Worm (Caenorhabditis elegans) whole organism, L1 larva: Measurements from ENCODE around the gene ceh-48.

Experiments
- C04F5.9 ChIP-seq: sonication (generic microtip); optimal IDR thresholded peaks from 2 replicates; lab custom pipeline; 2016; ENCODE audit warnings: missing genetic modification characterization, missing compliant biosample characterization
- C16A3.4 ChIP-seq: fragments of 150-350 bp; optimal IDR thresholded peaks from 2 replicates; lab custom pipeline; 2014; ENCODE audit warnings: missing biosample characterization, missing genetic modification characterization
- F16B12.6 ChIP-seq: fragments of 150-350 bp; optimal IDR thresholded peaks from 2 replicates; lab custom pipeline; 2014; ENCODE audit warnings: missing biosample characterization, missing genetic modification characterization
- Y116A8C.19 ChIP-seq: sonication (generic microtip); optimal IDR thresholded peaks from 2 replicates; lab custom pipeline; 2016; ENCODE audit warnings: missing compliant biosample characterization, missing genetic modification characterization, borderline replicate concordance
- blmp-1 ChIP-seq: fragments of 150-350 bp; optimal IDR thresholded peaks from 2 replicates; lab custom pipeline; 2014; ENCODE audit warnings: missing biosample characterization, missing genetic modification characterization
- ceh-63 ChIP-seq: fragments of 200-800 bp; sonication (Bioruptor generic); optimal IDR thresholded peaks from 2 replicates; lab custom pipeline; 2018; ENCODE audit warnings: mild to moderate bottlenecking, missing genetic modification characterization, missing compliant biosample characterization
- ceh-82 ChIP-seq, 3 experiments: fragments of 150-350 bp in 1 of 3; sonication (generic microtip) in 2 of 3; optimal IDR thresholded peaks; 2 replicates each; lab custom pipeline; 2014 to 2017; ENCODE audit warnings: missing biosample characterization in 3 of 3, missing genetic modification characterization in 3 of 3
- ceh-88 ChIP-seq: fragments of 200-800 bp; sonication (Bioruptor generic); IDR thresholded peaks from 2 replicates; pipeline ENCODE4 v1.3.6; 2022; ENCODE audit warnings: missing genetic modification characterization, missing compliant biosample characterization
- ceh-90 ChIP-seq: sonication (generic microtip); optimal IDR thresholded peaks from 2 replicates; lab custom pipeline; 2016; ENCODE audit warnings: missing genetic modification characterization, missing compliant biosample characterization
- ces-1 ChIP-seq: fragments of 150-350 bp; optimal IDR thresholded peaks from 2 replicates; lab custom pipeline; 2014; ENCODE audit warnings: missing biosample characterization, missing genetic modification reagents, missing genetic modification characterization
- efl-1 ChIP-seq, 4 experiments: fragments of 150-350 bp; optimal IDR thresholded peaks in 3 of 4; peaks in 1 of 4; 1 replicate in 1 of 4; 2 replicates in 3 of 4; lab custom pipeline; 2014; ENCODE audit warnings: missing biosample characterization in 2 of 4, missing genetic modification characterization in 2 of 4, missing genetic modification reagents in 2 of 4
- fkh-4 ChIP-seq: sonication (generic microtip); optimal IDR thresholded peaks from 2 replicates; lab custom pipeline; 2016; ENCODE audit warnings: missing compliant biosample characterization, missing genetic modification characterization, borderline replicate concordance
- fos-1 ChIP-seq: fragments of 150-350 bp; optimal IDR thresholded peaks from 2 replicates; lab custom pipeline; 2014; ENCODE audit warnings: missing biosample characterization, missing genetic modification characterization
- grh-1 ChIP-seq: fragments of 200-800 bp; sonication (Bioruptor generic); IDR thresholded peaks from 2 replicates; pipeline ENCODE4 v1.3.6; 2022; ENCODE audit warnings: missing genetic modification reagents, missing genetic modification characterization, missing compliant biosample characterization
- hlh-4 ChIP-seq: sonication (generic microtip); optimal IDR thresholded peaks from 2 replicates; lab custom pipeline; 2016; ENCODE audit warnings: mild to moderate bottlenecking, missing genetic modification characterization, missing compliant biosample characterization
- irx-1 ChIP-seq: sonication (generic microtip); optimal IDR thresholded peaks from 2 replicates; lab custom pipeline; 2016; ENCODE audit warnings: missing genetic modification characterization, missing compliant biosample characterization
- isw-1 ChIP-seq: fragments of 200-800 bp; sonication (Bioruptor generic); IDR thresholded peaks from 2 replicates; pipeline ENCODE4 v1.3.6; 2022; ENCODE audit warnings: missing genetic modification characterization, missing compliant biosample characterization
- jun-1 ChIP-seq: fragments of 150-350 bp; optimal IDR thresholded peaks from 2 replicates; lab custom pipeline; 2014; ENCODE audit warnings: missing biosample characterization, missing genetic modification reagents, missing genetic modification characterization
- lin-13 ChIP-seq: fragments of 150-350 bp; optimal IDR thresholded peaks from 2 replicates; lab custom pipeline; 2014; ENCODE audit warnings: missing biosample characterization, missing genetic modification reagents, missing genetic modification characterization
- lin-14 ChIP-seq: fragments of 200-800 bp; sonication (Bioruptor generic); optimal IDR thresholded peaks from 2 replicates; lab custom pipeline; 2018; ENCODE audit warnings: mild to moderate bottlenecking, missing genetic modification characterization, moderate library complexity, missing compliant biosample characterization
- lin-15B ChIP-seq: fragments of 150-350 bp; sonication (generic microtip); optimal IDR thresholded peaks from 3 replicates; lab custom pipeline; 2014; ENCODE audit warnings: missing biosample characterization, missing genetic modification characterization
- mab-9 ChIP-seq: fragments of 200-800 bp; sonication (Bioruptor generic); IDR thresholded peaks from 2 replicates; pipeline ENCODE4 v1.3.6; 2022; ENCODE audit warnings: missing genetic modification reagents, missing genetic modification characterization, missing compliant biosample characterization
- mef-2 ChIP-seq: fragments of 150-350 bp; optimal IDR thresholded peaks from 2 replicates; lab custom pipeline; 2014; ENCODE audit warnings: missing biosample characterization, missing genetic modification characterization
- nhr-12 ChIP-seq: sonication (generic microtip); optimal IDR thresholded peaks from 2 replicates; lab custom pipeline; 2017; ENCODE audit warnings: missing biosample characterization, missing genetic modification characterization
- nhr-19 ChIP-seq: fragments of 200-800 bp; sonication (Bioruptor generic); conservative IDR thresholded peaks from 2 replicates; pipeline ENCODE4 v1.3.6; 2022; ENCODE audit warnings: missing genetic modification characterization, missing compliant biosample characterization
- nhr-28 ChIP-seq: fragments of 150-350 bp; optimal IDR thresholded peaks from 2 replicates; lab custom pipeline; 2014; ENCODE audit warnings: missing biosample characterization, missing genetic modification characterization
- nhr-47 ChIP-seq: sonication (generic microtip); optimal IDR thresholded peaks from 2 replicates; lab custom pipeline; 2016; ENCODE audit warnings: mild to moderate bottlenecking, missing genetic modification characterization, moderate library complexity, missing compliant biosample characterization
- nhr-71 ChIP-seq: sonication (generic microtip); optimal IDR thresholded peaks from 2 replicates; lab custom pipeline; 2016; ENCODE audit warnings: mild to moderate bottlenecking, missing genetic modification characterization, moderate library complexity, missing compliant biosample characterization
- nhr-76 ChIP-seq: sonication (generic microtip); optimal IDR thresholded peaks from 2 replicates; lab custom pipeline; 2017; ENCODE audit warnings: missing biosample characterization, missing genetic modification characterization
- nhr-85 ChIP-seq: sonication (generic microtip); peaks from one replicate; lab custom pipeline; 2016; ENCODE audit warnings: missing genetic modification characterization, inconsistent platforms, missing compliant biosample characterization
- nhr-90 ChIP-seq: sonication (generic microtip); optimal IDR thresholded peaks from 2 replicates; lab custom pipeline; 2016; ENCODE audit warnings: mild to moderate bottlenecking, missing genetic modification characterization, missing compliant biosample characterization; ENCODE audit not compliant: poor library complexity
- pag-3 ChIP-seq: sonication (generic microtip); optimal IDR thresholded peaks from 2 replicates; lab custom pipeline; 2017; ENCODE audit warnings: missing genetic modification characterization, mild to moderate bottlenecking, missing compliant biosample characterization, antibody characterized with exemption, borderline replicate concordance; ENCODE audit not compliant: insufficient read depth
- pax-3 ChIP-seq: fragments of 200-800 bp; sonication (Bioruptor generic); optimal IDR thresholded peaks from 2 replicates; lab custom pipeline; 2018; ENCODE audit warnings: mild to moderate bottlenecking, missing genetic modification characterization, moderate library complexity, missing compliant biosample characterization
- pqm-1 ChIP-seq: sonication (generic microtip); optimal IDR thresholded peaks from 3 replicates; lab custom pipeline; 2017; ENCODE audit warnings: missing biosample characterization, missing genetic modification characterization
- rnt-1 ChIP-seq: sonication (generic microtip); optimal IDR thresholded peaks from 2 replicates; lab custom pipeline; 2016; ENCODE audit warnings: mild to moderate bottlenecking, missing genetic modification characterization, moderate library complexity, missing compliant biosample characterization
- skn-1 ChIP-seq: fragments of 150-350 bp; optimal IDR thresholded peaks from 2 replicates; lab custom pipeline; 2014; ENCODE audit warnings: missing biosample characterization, missing genetic modification characterization
- snu-23 ChIP-seq: sonication (generic microtip); optimal IDR thresholded peaks from 2 replicates; lab custom pipeline; 2016; ENCODE audit warnings: missing genetic modification characterization, missing compliant biosample characterization
- sox-4 ChIP-seq: sonication (generic microtip); optimal IDR thresholded peaks from 2 replicates; lab custom pipeline; 2016; ENCODE audit warnings: missing genetic modification characterization, missing compliant biosample characterization
- sptf-1 ChIP-seq: fragments of 150-350 bp; optimal IDR thresholded peaks from 2 replicates; lab custom pipeline; 2014; ENCODE audit warnings: missing biosample characterization, missing genetic modification characterization
- sup-37 ChIP-seq: fragments of 200-800 bp; sonication (Bioruptor generic); optimal IDR thresholded peaks from 2 replicates; lab custom pipeline; 2018; ENCODE audit warnings: mild to moderate bottlenecking, missing genetic modification characterization, missing compliant biosample characterization
- swsn-7 ChIP-seq: sonication (generic microtip); optimal IDR thresholded peaks from 2 replicates; lab custom pipeline; 2016; ENCODE audit warnings: missing genetic modification characterization, missing compliant biosample characterization
- tbx-2 ChIP-seq: sonication (generic microtip); optimal IDR thresholded peaks from 2 replicates; lab custom pipeline; 2016; ENCODE audit warnings: missing genetic modification characterization, missing compliant biosample characterization
- unc-130 ChIP-seq: fragments of 150-350 bp; optimal IDR thresholded peaks from 2 replicates; lab custom pipeline; 2017; ENCODE audit warnings: missing biosample characterization, missing genetic modification characterization, inconsistent platforms
- unc-98 ChIP-seq: fragments of 200-800 bp; sonication (Bioruptor generic); IDR thresholded peaks from 2 replicates; pipeline ENCODE4 v1.3.6; 2022; ENCODE audit warnings: missing genetic modification characterization, missing compliant biosample characterization
- zag-1 ChIP-seq: fragments of 150-350 bp; optimal IDR thresholded peaks from 2 replicates; lab custom pipeline; 2014; ENCODE audit warnings: missing biosample characterization, missing genetic modification characterization

Gene ceh-48

DNA sequence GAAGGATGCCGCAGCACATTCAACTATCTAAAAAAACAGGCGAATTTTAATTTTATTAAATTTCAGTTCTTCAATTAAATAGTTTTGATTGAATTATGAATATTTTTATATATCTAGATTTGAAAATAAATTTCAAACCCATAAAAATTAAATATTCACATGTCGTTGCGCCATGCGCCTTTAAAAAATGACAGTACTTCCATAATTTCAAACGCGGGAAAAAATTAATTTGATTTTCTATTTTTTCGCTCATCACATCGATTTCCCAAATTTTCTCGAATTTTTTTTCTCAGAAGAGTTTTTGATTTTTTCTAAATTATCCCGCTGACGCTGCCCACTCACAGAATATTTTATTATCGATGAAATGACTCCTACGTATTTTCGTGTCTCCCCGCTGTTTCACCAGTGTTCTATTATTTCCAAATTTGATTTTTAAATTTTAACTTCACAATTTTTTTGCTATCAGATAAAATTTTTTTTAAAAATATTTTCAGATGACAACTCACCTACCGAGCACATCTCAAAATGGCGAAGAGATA is 30.6 kb downstream of the ceh-48 start, which contains the start of gene lip-1:
Gene lip-1 (plus strand): TSS at position 489 of the 539 bp plus-strand sequence.
- no peak for TF ChIP-seq isw-1
- TF ChIP-seq ces-1 (GFP tag; lab: Kevin White, UChicago), result no peak
- TF ChIP-seq sox-4, result no peak
- no peak for TF ChIP-seq unc-98 (GFP tag; lab: Robert Waterston, UW)
- no peak for TF ChIP-seq unc-130
- TF ChIP-seq ceh-88 (GFP tag; lab: Robert Waterston, UW), result no peak

DNA sequence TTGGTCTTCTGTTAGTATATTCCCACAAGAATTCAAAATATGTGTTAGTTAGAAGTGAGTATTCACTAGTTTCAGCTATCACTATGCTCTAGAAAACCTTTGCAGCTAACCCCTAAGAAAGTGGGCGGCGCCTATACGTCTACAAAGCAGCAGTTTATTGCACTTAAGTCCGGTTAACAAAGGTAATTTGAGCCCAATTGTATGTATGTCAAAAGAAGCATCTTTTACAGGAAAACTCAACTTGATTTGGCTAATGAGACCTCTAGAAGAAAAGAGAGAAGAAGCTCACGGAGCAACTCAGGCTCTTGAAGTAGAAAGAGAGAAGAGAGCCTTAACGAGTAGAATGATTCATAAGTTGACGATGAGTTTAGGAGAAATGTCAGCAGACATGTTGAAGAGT is 40.8 kb downstream of the ceh-48 start:
- TF ChIP-seq rnt-1 (tag; lab: Kevin White, UChicago) (no peak), nhr-12 (tag; lab: Kevin White, UChicago) (no peak), nhr-90 (tag; lab: Kevin White, UChicago) (no peak), Y116A8C.19 (tag; lab: Kevin White, UChicago) (no peak), mef-2 (tag; lab: Kevin White, UChicago) (no peak), jun-1 (tag; lab: Kevin White, UChicago) (no peak), lin-15B (tag; lab: Kevin White, UChicago) (no peak), sptf-1 (tag; lab: Kevin White, UChicago) (no peak), snu-23 (GFP tag; lab: Kevin White, UChicago) (no peak), mab-9 (GFP tag; lab: Robert Waterston, UW) (no peak), lin-13 (GFP tag; lab: Kevin White, UChicago) (no peak), F16B12.6 (tag; lab: Kevin White, UChicago) (no peak), tbx-2 (tag; lab: Kevin White, UChicago) (peak; percentile 8), ceh-82 (tag; optimal IDR thresholded peaks at IDR 0.05; lab: Kevin White, UChicago) (no peak), ceh-63 (GFP tag; lab: Kevin White, UChicago) (no peak), sup-37 (GFP tag; lab: Kevin White, UChicago) (no peak), hlh-4 (no peak), pqm-1 (no peak), efl-1 (optimal IDR thresholded peaks at IDR 0.05; lab: Kevin White, UChicago) (no peak), efl-1 (GFP tag; optimal IDR thresholded peaks at IDR 0.05 in 1 of 2; lab: Kevin White, UChicago) (peak in 1 of 2 experiments; percentile 61), nhr-76 (no peak), fkh-4 (tag; lab: Kevin White, UChicago) (no peak), lin-14 (GFP tag; lab: Kevin White, UChicago) (peak; percentile 51), zag-1 (tag; lab: Kevin White, UChicago) (no peak), ces-1 (GFP tag; lab: Kevin White, UChicago) (no peak), isw-1 (no peak), grh-1 (GFP tag; lab: Robert Waterston, UW) (no peak), skn-1 (tag; lab: Kevin White, UChicago) (no peak), nhr-47 (tag; lab: Kevin White, UChicago) (peak; percentile 23), pag-3 (tag; lab: Kevin White, UChicago) (no peak), C04F5.9 (tag; lab: Kevin White, UChicago) (no peak), swsn-7 (tag; lab: Kevin White, UChicago) (no peak), nhr-71 (tag; lab: Kevin White, UChicago) (peak; percentile 7), irx-1 (tag; lab: Kevin White, UChicago) (no peak), ceh-90 (no peak), fos-1 (no peak), pax-3 (no peak)

DNA sequence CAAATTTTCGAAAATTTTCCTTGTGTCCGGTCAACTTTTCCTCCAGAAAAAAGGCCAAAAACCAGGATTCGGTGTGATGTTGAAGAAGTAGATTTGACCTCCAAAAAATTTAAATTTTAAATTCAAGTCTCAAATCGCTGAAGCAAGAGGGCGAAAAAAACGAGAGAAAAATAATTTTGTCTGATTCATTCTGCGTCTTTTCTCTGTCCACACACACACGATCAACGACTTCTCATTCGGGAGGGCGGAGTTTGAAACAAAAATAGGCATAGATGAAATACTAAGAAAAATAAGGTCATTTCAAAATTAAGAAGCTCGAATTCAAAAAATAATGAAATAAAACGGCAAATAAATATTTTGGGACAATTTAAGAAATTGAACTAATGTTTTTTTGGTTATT is 47.4 kb downstream of the ceh-48 start, which contains the start of gene R13H7.2:
Gene R13H7.2 (minus strand): TSS at position 101 of the 400 bp plus-strand sequence.
- TF ChIP-seq nhr-19 (no peak), nhr-90 (tag; lab: Kevin White, UChicago) (no peak), nhr-85 (tag; lab: Kevin White, UChicago) (no peak), blmp-1 (tag; lab: Kevin White, UChicago) (no peak), ces-1 (GFP tag; lab: Kevin White, UChicago) (no peak), C16A3.4 (no peak), sptf-1 (tag; lab: Kevin White, UChicago) (no peak), nhr-28 (tag; lab: Kevin White, UChicago) (no peak)
